Worm (Caenorhabditis elegans): Measurements from ENCODE around the gene F21H7.3.

Gene F21H7.3

ce11 chrV:16235135-16235534, at the start of gene F21H7.3:
Gene F21H7.3 (minus strand): TSS chrV:16235235.
- no peak for TF ChIP-seq tbx-11 (GFP tag; IDR thresholded peaks at IDR 0.05)
- no peak for TF ChIP-seq ceh-36 (tag; optimal IDR thresholded peaks at IDR 0.05)
- no peak for TF ChIP-seq hnd-1 (tag; optimal IDR thresholded peaks at IDR 0.05)
- TF ChIP-seq tra-4 (tag; optimal IDR thresholded peaks at IDR 0.05), result no peak
- TF ChIP-seq ama-1 (optimal IDR thresholded peaks at IDR 0.05), result no peak
- TF ChIP-seq sea-1 (GFP tag; conservative IDR thresholded peaks at IDR 0.05), result no peak
- TF ChIP-seq aly-1 (tag; optimal IDR thresholded peaks at IDR 0.05), result no peak
- no peak for TF ChIP-seq tbx-37 (GFP tag; conservative IDR thresholded peaks at IDR 0.05)
- no peak for TF ChIP-seq pes-1 (GFP tag; IDR thresholded peaks at IDR 0.05)
- TF ChIP-seq flt-1 (GFP tag; IDR thresholded peaks at IDR 0.05), result no peak
- no peak for TF ChIP-seq F13C5.2 (tag; optimal IDR thresholded peaks at IDR 0.05)
- TF ChIP-seq ceh-13 (GFP tag; optimal IDR thresholded peaks at IDR 0.05), result no peak
- TF ChIP-seq B0310.2 (tag; optimal IDR thresholded peaks at IDR 0.05), result no peak
- no peak for TF ChIP-seq hmbx-1 (tag; optimal IDR thresholded peaks at IDR 0.05)
- TF ChIP-seq scrt-1 (GFP tag; IDR thresholded peaks at IDR 0.05), result no peak
- no peak for TF ChIP-seq hmg-4 (GFP tag; optimal IDR thresholded peaks at IDR 0.05)
- no peak for TF ChIP-seq ets-7 (tag; optimal IDR thresholded peaks at IDR 0.05)

- no peak for TF ChIP-seq hmbx-1 (tag; optimal IDR thresholded peaks at IDR 0.05)
- TF ChIP-seq pes-1 (GFP tag; IDR thresholded peaks at IDR 0.05), result no peak
- no peak for TF ChIP-seq hmg-4 (GFP tag; optimal IDR thresholded peaks at IDR 0.05)
- no peak for TF ChIP-seq tbx-11 (GFP tag; IDR thresholded peaks at IDR 0.05)
- no peak for TF ChIP-seq scrt-1 (GFP tag; IDR thresholded peaks at IDR 0.05)
- no peak for TF ChIP-seq tra-4 (tag; optimal IDR thresholded peaks at IDR 0.05)
- no peak for TF ChIP-seq tbx-37 (GFP tag; conservative IDR thresholded peaks at IDR 0.05)
- no peak for TF ChIP-seq F13C5.2 (tag; optimal IDR thresholded peaks at IDR 0.05)
- no peak for TF ChIP-seq ceh-13 (GFP tag; optimal IDR thresholded peaks at IDR 0.05)
- no peak for TF ChIP-seq ets-7 (tag; optimal IDR thresholded peaks at IDR 0.05)
- TF ChIP-seq aly-1 (tag; optimal IDR thresholded peaks at IDR 0.05), result no peak
- no peak for TF ChIP-seq ceh-36 (tag; optimal IDR thresholded peaks at IDR 0.05)
- TF ChIP-seq ama-1 (optimal IDR thresholded peaks at IDR 0.05), result no peak
- no peak for TF ChIP-seq hnd-1 (tag; optimal IDR thresholded peaks at IDR 0.05)
- no peak for TF ChIP-seq sea-1 (GFP tag; conservative IDR thresholded peaks at IDR 0.05)
- no peak for TF ChIP-seq B0310.2 (tag; optimal IDR thresholded peaks at IDR 0.05)
These were observed 47.1 kb upstream of the F21H7.3 start, which contains the start of gene F28G4.2 for ce11 chrV:16282147-16282546. Gene F28G4.2 (minus strand): TSS chrV:16282321.

- TF ChIP-seq pes-1 (GFP tag; IDR thresholded peaks at IDR 0.05), result no peak
- no peak for TF ChIP-seq hmbx-1 (tag; optimal IDR thresholded peaks at IDR 0.05)
- no peak for TF ChIP-seq ama-1 (optimal IDR thresholded peaks at IDR 0.05)
- TF ChIP-seq hmg-4 (GFP tag; optimal IDR thresholded peaks at IDR 0.05), result no peak
- no peak for TF ChIP-seq hnd-1 (tag; optimal IDR thresholded peaks at IDR 0.05)
- no peak for TF ChIP-seq ceh-36 (tag; optimal IDR thresholded peaks at IDR 0.05)
- no peak for TF ChIP-seq tbx-11 (GFP tag; IDR thresholded peaks at IDR 0.05)
- TF ChIP-seq flt-1 (GFP tag; IDR thresholded peaks at IDR 0.05), result no peak
These were observed 42.9 kb upstream of the F21H7.3 start, which contains the start of gene cyp-37B1 for ce11 chrV:16277918-16278317. Gene cyp-37B1 (plus strand): TSS chrV:16278116.

ce11 chrV:16275347-16275746, 40.3 kb upstream of the F21H7.3 start, which contains the start of gene pacl-1:
Gene pacl-1 (minus strand): TSS chrV:16275447.
- TF ChIP-seq ama-1 (optimal IDR thresholded peaks at IDR 0.05) (no peak), ceh-36 (tag; optimal IDR thresholded peaks at IDR 0.05) (no peak)

- no peak for TF ChIP-seq ets-7 (tag; optimal IDR thresholded peaks at IDR 0.05)
- no peak for TF ChIP-seq tbx-37 (GFP tag; conservative IDR thresholded peaks at IDR 0.05)
- TF ChIP-seq ceh-13 (GFP tag; optimal IDR thresholded peaks at IDR 0.05), result no peak
- no peak for TF ChIP-seq tbx-11 (GFP tag; IDR thresholded peaks at IDR 0.05)
- no peak for TF ChIP-seq flt-1 (GFP tag; IDR thresholded peaks at IDR 0.05)
- no peak for TF ChIP-seq aly-1 (tag; optimal IDR thresholded peaks at IDR 0.05)
- TF ChIP-seq hmbx-1 (tag; optimal IDR thresholded peaks at IDR 0.05), result no peak
- no peak for TF ChIP-seq hmg-4 (GFP tag; optimal IDR thresholded peaks at IDR 0.05)
- no peak for TF ChIP-seq ceh-36 (tag; optimal IDR thresholded peaks at IDR 0.05)
- TF ChIP-seq F13C5.2 (tag; optimal IDR thresholded peaks at IDR 0.05), result no peak
- TF ChIP-seq hnd-1 (tag; optimal IDR thresholded peaks at IDR 0.05), result no peak
- no peak for TF ChIP-seq B0310.2 (tag; optimal IDR thresholded peaks at IDR 0.05)
- no peak for TF ChIP-seq pes-1 (GFP tag; IDR thresholded peaks at IDR 0.05)
- TF ChIP-seq ama-1 (optimal IDR thresholded peaks at IDR 0.05), result no peak
- no peak for TF ChIP-seq tra-4 (tag; optimal IDR thresholded peaks at IDR 0.05)
- TF ChIP-seq sea-1 (GFP tag; conservative IDR thresholded peaks at IDR 0.05), result no peak
These were observed 36.1 kb upstream of the F21H7.3 start, which contains the start of gene T13F3.6 for ce11 chrV:16271121-16271520. Gene T13F3.6 (minus strand): TSS chrV:16271221.

ce11 chrV:16269556-16269955, 34.5 kb upstream of the F21H7.3 start, which contains the start of the genes fbxa-2 and T13F3.8:
Gene fbxa-2 (minus strand): TSS chrV:16269656.
Gene T13F3.8 (plus strand): TSS chrV:16269800.
- TF ChIP-seq tbx-11 (GFP tag; IDR thresholded peaks at IDR 0.05), result no peak
- no peak for TF ChIP-seq hmbx-1 (tag; optimal IDR thresholded peaks at IDR 0.05)
- TF ChIP-seq F13C5.2 (tag; optimal IDR thresholded peaks at IDR 0.05), result no peak
- no peak for TF ChIP-seq flt-1 (GFP tag; IDR thresholded peaks at IDR 0.05)
- no peak for TF ChIP-seq tbx-37 (GFP tag; conservative IDR thresholded peaks at IDR 0.05)
- TF ChIP-seq ceh-13 (GFP tag; optimal IDR thresholded peaks at IDR 0.05), result no peak
- no peak for TF ChIP-seq sea-1 (GFP tag; conservative IDR thresholded peaks at IDR 0.05)
- TF ChIP-seq ama-1 (optimal IDR thresholded peaks at IDR 0.05), result no peak
- TF ChIP-seq ets-7 (tag; optimal IDR thresholded peaks at IDR 0.05), result no peak
- no peak for TF ChIP-seq pes-1 (GFP tag; IDR thresholded peaks at IDR 0.05)

- TF ChIP-seq tbx-37 (GFP tag; conservative IDR thresholded peaks at IDR 0.05) (no peak), flt-1 (GFP tag; IDR thresholded peaks at IDR 0.05) (no peak), ama-1 (optimal IDR thresholded peaks at IDR 0.05) (no peak), hnd-1 (tag; optimal IDR thresholded peaks at IDR 0.05) (no peak), tbx-11 (GFP tag; IDR thresholded peaks at IDR 0.05) (no peak), pes-1 (GFP tag; IDR thresholded peaks at IDR 0.05) (no peak), ceh-36 (tag; optimal IDR thresholded peaks at IDR 0.05) (no peak), ets-7 (tag; optimal IDR thresholded peaks at IDR 0.05) (no peak), sea-1 (GFP tag; conservative IDR thresholded peaks at IDR 0.05) (no peak), aly-1 (tag; optimal IDR thresholded peaks at IDR 0.05) (no peak), hmbx-1 (tag; optimal IDR thresholded peaks at IDR 0.05) (no peak), tra-4 (tag; optimal IDR thresholded peaks at IDR 0.05) (no peak), scrt-1 (GFP tag; IDR thresholded peaks at IDR 0.05) (no peak), F13C5.2 (tag; optimal IDR thresholded peaks at IDR 0.05) (no peak), hmg-4 (GFP tag; optimal IDR thresholded peaks at IDR 0.05) (no peak), B0310.2 (tag; optimal IDR thresholded peaks at IDR 0.05) (no peak), ceh-13 (GFP tag; optimal IDR thresholded peaks at IDR 0.05) (no peak)
These were observed 31.5 kb upstream of the F21H7.3 start, which contains the start of gene T13F3.4 for ce11 chrV:16266514-16266913. Gene T13F3.4 (minus strand): TSS chrV:16266614.
